Fruit fly (Drosophila melanogaster) whole organism, embryonic: ENCODE measurements around the gene Hsp70Aa.
A peak's percentile ranks its signal among the peaks of the same experiment; 100 is the strongest.

Experiments
- Ada2b ChIP-seq: fragments of 200-800 bp; sonication (Bioruptor generic); IDR thresholded peaks from 2 replicates; pipeline ENCODE4 v1.3.6; 2022; ENCODE audit warnings: missing biosample characterization, missing genetic modification characterization
- Atf6 ChIP-seq: fragments of 200-800 bp; sonication (Bioruptor generic); IDR thresholded peaks from 2 replicates; pipeline ENCODE4 v1.3.6; 2022; ENCODE audit warnings: missing biosample characterization, missing genetic modification characterization
- Awh ChIP-seq: fragments of 200-800 bp; sonication (Bioruptor generic); IDR thresholded peaks from 2 replicates; pipeline ENCODE4, ENCODE4 v1.3.6; 2022; ENCODE audit warnings: missing biosample characterization, missing genetic modification characterization
- C15 ChIP-seq: fragments of 200-800 bp; sonication (Bioruptor generic); IDR thresholded peaks from 3 replicates; pipeline ENCODE4 v1.3.6; 2022; ENCODE audit warnings: missing biosample characterization, missing genetic modification characterization
- CG10565 ChIP-seq: fragments of 200-800 bp; sonication (Bioruptor generic); optimal IDR thresholded peaks from 3 replicates; lab custom pipeline; 2016; ENCODE audit warnings: missing biosample characterization, mild to moderate bottlenecking, missing genetic modification characterization
- CG11695 ChIP-seq: fragments of 200-800 bp; sonication (Bioruptor generic); IDR thresholded peaks from 3 replicates; pipeline ENCODE4 v1.3.6; 2022; ENCODE audit warnings: missing biosample characterization, missing genetic modification characterization
- CG12769 ChIP-seq: fragments of 200-800 bp; sonication (Bioruptor generic); optimal IDR thresholded peaks from 2 replicates; lab custom pipeline; 2019; ENCODE audit warnings: missing biosample characterization, mild to moderate bottlenecking, missing genetic modification characterization, moderate library complexity
- CG1529 ChIP-seq: fragments of 200-800 bp; sonication (Bioruptor generic); optimal IDR thresholded peaks from 3 replicates; lab custom pipeline; 2018; ENCODE audit warnings: missing biosample characterization, missing genetic modification characterization
- CG16813 ChIP-seq: fragments of 200-800 bp; sonication (Bioruptor generic); IDR thresholded peaks from 3 replicates; pipeline ENCODE4 v1.3.6; 2022; ENCODE audit warnings: missing biosample characterization, missing genetic modification characterization; ENCODE audit not compliant: partially characterized antibody
- CG18011 ChIP-seq: fragments of 200-800 bp; sonication (Bioruptor generic); optimal IDR thresholded peaks from 2 replicates; lab custom pipeline; 2017; ENCODE audit warnings: missing biosample characterization, missing genetic modification characterization, mild to moderate bottlenecking, moderate library complexity, missing genotype
- CG3163 ChIP-seq: fragments of 200-800 bp; sonication (Bioruptor generic); optimal IDR thresholded peaks from 3 replicates; lab custom pipeline; 2016; ENCODE audit warnings: missing biosample characterization, missing genetic modification characterization
- CG32532 ChIP-seq: fragments of 200-800 bp; sonication (Bioruptor generic); IDR thresholded peaks from 2 replicates; pipeline ENCODE4 v1.3.6; 2022; ENCODE audit warnings: missing biosample characterization, missing genetic modification characterization
- CG3407 ChIP-seq: fragments of 200-800 bp; sonication (Bioruptor generic); optimal IDR thresholded peaks from 2 replicates; lab custom pipeline; 2018; ENCODE audit warnings: missing biosample characterization, mild to moderate bottlenecking, missing genetic modification characterization
- CG4328 ChIP-seq: fragments of 200-800 bp; sonication (Bioruptor generic); optimal IDR thresholded peaks from 3 replicates; lab custom pipeline; 2017; ENCODE audit warnings: missing biosample characterization, missing genetic modification reagents, missing genetic modification characterization
- CG6765 ChIP-seq: fragments of 200-800 bp; sonication (Bioruptor generic); optimal IDR thresholded peaks from 3 replicates; lab custom pipeline; 2017; ENCODE audit warnings: missing biosample characterization, mild to moderate bottlenecking, missing genetic modification characterization
- CG6813 ChIP-seq: fragments of 200-800 bp; sonication (Bioruptor generic); optimal IDR thresholded peaks from 2 replicates; lab custom pipeline; 2017; ENCODE audit warnings: missing biosample characterization, missing genetic modification characterization, mild to moderate bottlenecking, moderate library complexity, missing genetic modification reagents
- CG7357 ChIP-seq: fragments of 200-800 bp; sonication (Bioruptor generic); IDR thresholded peaks from 3 replicates; pipeline ENCODE4 v1.3.6; 2022; ENCODE audit warnings: missing biosample characterization, missing genetic modification characterization
- CG7786 ChIP-seq: fragments of 200-800 bp; sonication (Bioruptor generic); optimal IDR thresholded peaks from 2 replicates; lab custom pipeline; 2016; ENCODE audit warnings: missing biosample characterization, missing genetic modification characterization
- CG8089 ChIP-seq: fragments of 200-800 bp; sonication (Bioruptor generic); optimal IDR thresholded peaks from 3 replicates; lab custom pipeline; 2016; ENCODE audit warnings: missing biosample characterization, missing genetic modification characterization
- CG8944 ChIP-seq: fragments of 200-800 bp; sonication (Bioruptor generic); optimal IDR thresholded peaks from 3 replicates; lab custom pipeline; 2016; ENCODE audit warnings: missing biosample characterization, missing genetic modification characterization
- CG9437 ChIP-seq: fragments of 200-800 bp; sonication (Bioruptor generic); optimal IDR thresholded peaks from 2 replicates; lab custom pipeline; 2018; ENCODE audit warnings: missing biosample characterization, mild to moderate bottlenecking, missing genetic modification characterization
- CG9876 ChIP-seq: fragments of 200-800 bp; sonication (Bioruptor generic); optimal IDR thresholded peaks from 2 replicates; lab custom pipeline; 2016; ENCODE audit warnings: missing biosample characterization, missing genetic modification characterization
- Chrac-16 ChIP-seq: fragments of 200-800 bp; sonication (Bioruptor generic); optimal IDR thresholded peaks from 3 replicates; lab custom pipeline; 2016; ENCODE audit warnings: missing biosample characterization, missing genetic modification characterization
- Dip2 ChIP-seq: fragments of 200-800 bp; sonication (Bioruptor generic); IDR thresholded peaks from 2 replicates; pipeline ENCODE4 v1.3.6; 2022; ENCODE audit warnings: missing biosample characterization, missing genetic modification characterization
- Sin3A ChIP-seq: fragments of >200 bp; optimal IDR thresholded peaks from 2 replicates; lab custom pipeline; 2018
- Sox102F ChIP-seq: fragments of 200-800 bp; sonication (Bioruptor generic); optimal IDR thresholded peaks from 2 replicates; lab custom pipeline; 2018; ENCODE audit warnings: missing biosample characterization, mild to moderate bottlenecking, missing genetic modification characterization, moderate library complexity
- Tbp ChIP-seq: fragments of >200 bp; optimal IDR thresholded peaks from 2 replicates; lab custom pipeline; 2018; ENCODE audit warnings: missing biosample characterization, missing genetic modification characterization
- YL-1 ChIP-seq: fragments of 200-800 bp; sonication (Bioruptor generic); optimal IDR thresholded peaks from 3 replicates; lab custom pipeline; 2017; ENCODE audit warnings: missing biosample characterization, mild to moderate bottlenecking, missing genetic modification characterization
- ara ChIP-seq: fragments of 200-800 bp; sonication (Bioruptor generic); IDR thresholded peaks from 2 replicates; pipeline ENCODE4 v1.3.6; 2022; ENCODE audit warnings: missing biosample characterization, missing genetic modification characterization
- ato ChIP-seq: fragments of 200-800 bp; sonication (Bioruptor generic); IDR thresholded peaks from 2 replicates; pipeline ENCODE4 v1.3.6; 2022; ENCODE audit warnings: missing biosample characterization, missing genetic modification characterization; ENCODE audit not compliant: partially characterized antibody
- bab2 ChIP-seq: fragments of 200-800 bp; sonication (Bioruptor generic); optimal IDR thresholded peaks from 2 replicates; lab custom pipeline; 2016; ENCODE audit warnings: missing biosample characterization, missing genetic modification characterization
- bcd ChIP-seq: fragments of 200-800 bp; sonication (Bioruptor generic); optimal IDR thresholded peaks from 2 replicates; lab custom pipeline; 2017; ENCODE audit warnings: missing biosample characterization, mild to moderate bottlenecking, missing genetic modification characterization
- bowl ChIP-seq: fragments of 200-800 bp; sonication (Bioruptor generic); IDR thresholded peaks from 2 replicates; pipeline ENCODE4 v1.3.6; 2022; ENCODE audit warnings: missing biosample characterization, missing genetic modification characterization
- btn ChIP-seq: fragments of 200-800 bp; sonication (Bioruptor generic); optimal IDR thresholded peaks from 2 replicates; lab custom pipeline; 2016; ENCODE audit warnings: missing biosample characterization, missing genetic modification characterization
- cato ChIP-seq: fragments of 200-800 bp; sonication (Bioruptor generic); optimal IDR thresholded peaks from 2 replicates; lab custom pipeline; 2016; ENCODE audit warnings: missing biosample characterization, missing genetic modification characterization, borderline replicate concordance
- chif ChIP-seq, 2 experiments: fragments of 200-800 bp; sonication (Bioruptor generic); optimal IDR thresholded peaks; 3 replicates each; lab custom pipeline; 2016; ENCODE audit warnings: missing biosample characterization in 2 of 2, missing genetic modification characterization in 2 of 2
- cwo ChIP-seq: fragments of 200-800 bp; sonication (Bioruptor generic); optimal IDR thresholded peaks from 3 replicates; lab custom pipeline; 2017; ENCODE audit warnings: missing biosample characterization, missing genetic modification characterization, mild to moderate bottlenecking, moderate library complexity, missing genetic modification reagents
- dimm ChIP-seq: fragments of 200-800 bp; sonication (Bioruptor generic); IDR thresholded peaks from 2 replicates; pipeline ENCODE4 v1.3.6; 2022; ENCODE audit warnings: missing biosample characterization, missing genetic modification characterization
- disco-r ChIP-seq: fragments of 200-800 bp; sonication (Bioruptor generic); optimal IDR thresholded peaks from 2 replicates; lab custom pipeline; 2016; ENCODE audit warnings: missing biosample characterization, missing genetic modification characterization
- h ChIP-seq: fragments of >200 bp; optimal IDR thresholded peaks from 2 replicates; lab custom pipeline; 2017
- ham ChIP-seq: fragments of 200-800 bp; sonication (Bioruptor generic); IDR thresholded peaks from 2 replicates; pipeline ENCODE4 v1.3.6; 2022; ENCODE audit warnings: missing biosample characterization, missing genetic modification characterization
- hbn ChIP-seq: fragments of 200-800 bp; sonication (Bioruptor generic); IDR thresholded peaks from 2 replicates; pipeline ENCODE4 v1.3.6; 2022; ENCODE audit warnings: missing biosample characterization, missing genetic modification characterization; ENCODE audit not compliant: partially characterized antibody
- nerfin-1 ChIP-seq: fragments of 200-800 bp; sonication (Bioruptor generic); optimal IDR thresholded peaks from 3 replicates; lab custom pipeline; 2019; ENCODE audit warnings: missing biosample characterization, mild to moderate bottlenecking, missing genetic modification characterization, moderate library complexity
- nerfin-2 ChIP-seq: fragments of 200-800 bp; sonication (Bioruptor generic); IDR thresholded peaks from 2 replicates; pipeline ENCODE4 v1.3.6; 2022; ENCODE audit warnings: missing biosample characterization, missing genetic modification characterization; ENCODE audit not compliant: partially characterized antibody
- org-1 ChIP-seq: fragments of 200-800 bp; sonication (Bioruptor generic); optimal IDR thresholded peaks from 2 replicates; lab custom pipeline; 2017; ENCODE audit warnings: missing biosample characterization, missing genetic modification characterization
- p53 ChIP-seq: fragments of 200-800 bp; sonication (Bioruptor generic); optimal IDR thresholded peaks from 2 replicates; lab custom pipeline; 2016; ENCODE audit warnings: missing biosample characterization, missing genetic modification characterization
- phol ChIP-seq: fragments of 200-800 bp; sonication (Bioruptor generic); optimal IDR thresholded peaks from 3 replicates; lab custom pipeline; 2018; ENCODE audit warnings: missing biosample characterization, mild to moderate bottlenecking, missing genetic modification characterization, moderate library complexity
- pnt ChIP-seq: fragments of 200-800 bp; sonication (Bioruptor generic); optimal IDR thresholded peaks from 3 replicates; lab custom pipeline; 2016; ENCODE audit warnings: missing biosample characterization, missing genetic modification characterization
- pzg ChIP-seq: fragments of 200-800 bp; sonication (Bioruptor generic); optimal IDR thresholded peaks from 3 replicates; lab custom pipeline; 2018; ENCODE audit warnings: missing biosample characterization, mild to moderate bottlenecking, missing genetic modification characterization, moderate library complexity
- sna ChIP-seq: fragments of 200-800 bp; sonication (Bioruptor generic); IDR thresholded peaks from 2 replicates; pipeline ENCODE4 v1.3.6; 2022; ENCODE audit warnings: missing biosample characterization, missing genetic modification characterization; ENCODE audit not compliant: partially characterized antibody
- ssp ChIP-seq: fragments of 200-800 bp; sonication (Bioruptor generic); IDR thresholded peaks from 2 replicates; pipeline ENCODE4 v1.3.6; 2022; ENCODE audit warnings: missing biosample characterization, missing genetic modification characterization
- tna ChIP-seq: fragments of 200-800 bp; sonication (Bioruptor generic); IDR thresholded peaks from 2 replicates; pipeline ENCODE4 v1.3.6; 2022; ENCODE audit warnings: missing biosample characterization, missing genetic modification characterization; ENCODE audit not compliant: partially characterized antibody
- vfl ChIP-seq: fragments of 200-800 bp; sonication (Bioruptor generic); optimal IDR thresholded peaks from 2 replicates; lab custom pipeline; 2016; ENCODE audit warnings: missing biosample characterization, missing genetic modification characterization

The Hsp70Aa gene

dm6 chr3R:11920605-11921004, 35.7 kb downstream of the Hsp70Aa start (continued):
- no peak for TF ChIP-seq bowl (GFP tag; lab: Robert Waterston, UW)
- TF ChIP-seq CG11695: no peak
- no peak for TF ChIP-seq dimm (GFP tag; lab: Robert Waterston, UW)
- TF ChIP-seq Chrac-16: peak; percentile 0
- TF ChIP-seq hbn (GFP tag; lab: Robert Waterston, UW): no peak
- TF ChIP-seq CG7786 (GFP tag; lab: Kevin White, UChicago): no peak
- no peak for TF ChIP-seq h (lab: Kevin White, UChicago)
- no peak for TF ChIP-seq phol (tag; lab: Kevin White, UChicago)
- no peak for TF ChIP-seq CG18011 (GFP tag; lab: Kevin White, UChicago)
- TF ChIP-seq tna (GFP tag; lab: Robert Waterston, UW): no peak
- TF ChIP-seq chif (GFP tag; optimal IDR thresholded peaks at IDR 0.05; lab: Kevin White, UChicago): peak in 1 of 2 experiments; percentile 7
- no peak for TF ChIP-seq CG3163
- no peak for TF ChIP-seq Tbp
- no peak for TF ChIP-seq CG8944 (GFP tag; lab: Kevin White, UChicago)
- TF ChIP-seq vfl (GFP tag; lab: Kevin White, UChicago): no peak
- no peak for TF ChIP-seq Awh
- no peak for TF ChIP-seq disco-r (GFP tag; lab: Kevin White, UChicago)
- no peak for TF ChIP-seq CG10565 (GFP tag; lab: Kevin White, UChicago)
- no peak for TF ChIP-seq ara (GFP tag; lab: Robert Waterston, UW)
- no peak for TF ChIP-seq nerfin-2
- TF ChIP-seq CG16813 (GFP tag; lab: Robert Waterston, UW): no peak
- no peak for TF ChIP-seq cato (GFP tag; lab: Kevin White, UChicago)
- TF ChIP-seq CG12769 (tag; lab: Kevin White, UChicago): peak; percentile 20
- no peak for TF ChIP-seq Atf6 (GFP tag; lab: Robert Waterston, UW)
- TF ChIP-seq CG9876 (GFP tag; lab: Kevin White, UChicago): no peak
- no peak for TF ChIP-seq cwo
- no peak for TF ChIP-seq ssp (GFP tag; lab: Robert Waterston, UW)
- TF ChIP-seq Sox102F: peak; percentile 56
- TF ChIP-seq CG3407 (GFP tag; lab: Kevin White, UChicago): no peak
- no peak for TF ChIP-seq CG32532
- no peak for TF ChIP-seq CG4328 (GFP tag; lab: Kevin White, UChicago)
- no peak for TF ChIP-seq CG9437 (GFP tag; lab: Kevin White, UChicago)
- TF ChIP-seq CG6765 (GFP tag; lab: Kevin White, UChicago): no peak
- TF ChIP-seq nerfin-1: no peak
- peak; percentile 44; the same call in 1 of the 2 replicates for TF ChIP-seq Ada2b (GFP tag; lab: Robert Waterston, UW)
- TF ChIP-seq CG8089: no peak
- TF ChIP-seq sna (GFP tag; lab: Robert Waterston, UW): no peak
- no peak for TF ChIP-seq bcd
- peak; percentile 46 for TF ChIP-seq pnt (GFP tag; lab: Kevin White, UChicago)
- no peak for TF ChIP-seq Dip2 (GFP tag; lab: Robert Waterston, UW)
- no peak for TF ChIP-seq CG6813
- no peak for TF ChIP-seq C15 (GFP tag; lab: Robert Waterston, UW)
- TF ChIP-seq CG1529 (GFP tag; lab: Kevin White, UChicago): no peak
- TF ChIP-seq CG7357 (GFP tag; lab: Robert Waterston, UW): no peak
- TF ChIP-seq ham (GFP tag; lab: Robert Waterston, UW): no peak
- TF ChIP-seq bab2 (GFP tag; lab: Kevin White, UChicago): no peak
- TF ChIP-seq org-1 (GFP tag; lab: Kevin White, UChicago): no peak
- no peak for TF ChIP-seq pzg (GFP tag; lab: Kevin White, UChicago)
- no peak for TF ChIP-seq ato (GFP tag; lab: Robert Waterston, UW)
- TF ChIP-seq YL-1 (GFP tag; lab: Kevin White, UChicago): no peak
- TF ChIP-seq btn (GFP tag; lab: Kevin White, UChicago): no peak
- TF ChIP-seq Sin3A: no peak
- no peak for TF ChIP-seq p53 (GFP tag; lab: Kevin White, UChicago)
